Worm (Caenorhabditis elegans) whole organism, L4 larva: ENCODE results near the gene F26A10.2.

Experiments used
- F49E8.2 ChIP-seq: sonication (generic microtip); optimal IDR thresholded peaks from 2 replicates; lab custom pipeline; 2016; ENCODE audit warnings: missing compliant biosample characterization, mild to moderate bottlenecking, missing genetic modification characterization, borderline replicate concordance
- R02D3.7 ChIP-seq: fragments of 150-350 bp; sonication (generic microtip); optimal IDR thresholded peaks from 3 replicates; lab custom pipeline; 2014; ENCODE audit warnings: missing biosample characterization, missing genetic modification characterization
- T20F7.1 ChIP-seq: fragments of 200-800 bp; sonication (Bioruptor generic); optimal IDR thresholded peaks from 2 replicates; lab custom pipeline; 2018; ENCODE audit warnings: mild to moderate bottlenecking, missing genetic modification characterization, missing compliant biosample characterization
- T26A8.4 ChIP-seq: fragments of 200-800 bp; sonication (Bioruptor generic); IDR thresholded peaks from 2 replicates; pipeline ENCODE4 v1.3.6; 2022; ENCODE audit warnings: missing genetic modification characterization, missing compliant biosample characterization
- Y75B8A.6 ChIP-seq: fragments of 200-800 bp; sonication (Bioruptor generic); IDR thresholded peaks from 2 replicates; pipeline ENCODE4 v1.3.6; 2022; ENCODE audit warnings: missing genetic modification reagents, missing genetic modification characterization, missing compliant biosample characterization
- ZK337.2 ChIP-seq: fragments of 200-800 bp; sonication (Bioruptor generic); IDR thresholded peaks from 2 replicates; pipeline ENCODE4 v1.3.6; 2022; ENCODE audit warnings: missing genetic modification reagents, missing genetic modification characterization, missing compliant biosample characterization
- aha-1 ChIP-seq: fragments of 150-350 bp; peaks from one replicate; lab custom pipeline; 2014; ENCODE audit warnings: missing biosample characterization, missing genetic modification characterization
- aly-2 ChIP-seq: sonication (generic microtip); optimal IDR thresholded peaks from 2 replicates; lab custom pipeline; 2018; ENCODE audit warnings: missing biosample characterization, missing genetic modification characterization
- ama-1 ChIP-seq: fragments of 150-350 bp; optimal IDR thresholded peaks from 2 replicates; lab custom pipeline; 2014; ENCODE audit warnings: inconsistent platforms, mixed read lengths
- arid-1 ChIP-seq: fragments of 200-800 bp; sonication (Bioruptor generic); conservative IDR thresholded peaks from 2 replicates; pipeline ENCODE4 v1.3.6; 2022; ENCODE audit warnings: missing genetic modification reagents, missing genetic modification characterization, missing compliant biosample characterization
- attf-4 ChIP-seq: sonication (generic microtip); optimal IDR thresholded peaks from 3 replicates; lab custom pipeline; 2017; ENCODE audit warnings: missing biosample characterization, missing genetic modification characterization
- ceh-62 ChIP-seq: sonication (generic microtip); optimal IDR thresholded peaks from 2 replicates; lab custom pipeline; 2017; ENCODE audit warnings: missing biosample characterization, missing genetic modification characterization
- ces-1 ChIP-seq: fragments of 150-350 bp; sonication (generic microtip); optimal IDR thresholded peaks from 4 replicates; lab custom pipeline; 2014; ENCODE audit warnings: missing biosample characterization, missing genetic modification reagents, missing genetic modification characterization
- cey-2 ChIP-seq: sonication (generic microtip); optimal IDR thresholded peaks from 3 replicates; lab custom pipeline; 2017; ENCODE audit warnings: missing genetic modification characterization, mild to moderate bottlenecking, missing compliant biosample characterization, antibody characterized with exemption, borderline replicate concordance; ENCODE audit not compliant: insufficient read depth
- ctbp-1 ChIP-seq: fragments of 200-800 bp; sonication (Bioruptor generic); IDR thresholded peaks from 2 replicates; pipeline ENCODE4 v1.3.6; 2022; ENCODE audit warnings: missing genetic modification reagents, missing genetic modification characterization, missing compliant biosample characterization
- daf-16 ChIP-seq, 3 experiments: sonication (generic microtip); optimal IDR thresholded peaks; 2 replicates each; lab custom pipeline; 2016 to 2017; ENCODE audit warnings: missing genetic modification characterization in 3 of 3, missing genetic modification reagents in 3 of 3, mild to moderate bottlenecking in 2 of 3, missing compliant biosample characterization in 2 of 3, missing biosample characterization in 1 of 3, moderate library complexity in 1 of 3
- dmd-9 ChIP-seq: fragments of 200-800 bp; sonication (Bioruptor generic); IDR thresholded peaks from 2 replicates; pipeline ENCODE4 v1.3.6; 2022; ENCODE audit warnings: missing genetic modification reagents, missing genetic modification characterization, missing compliant biosample characterization
- duxl-1 ChIP-seq: sonication (generic microtip); optimal IDR thresholded peaks from 2 replicates; lab custom pipeline; 2016; ENCODE audit warnings: mild to moderate bottlenecking, missing genetic modification characterization, moderate library complexity, missing compliant biosample characterization; ENCODE audit not compliant: poor library complexity
- egl-27 ChIP-seq: sonication (generic microtip); optimal IDR thresholded peaks from 3 replicates; lab custom pipeline; 2017; ENCODE audit warnings: missing biosample characterization, missing genetic modification reagents, missing genetic modification characterization
- egl-43 ChIP-seq: fragments of 200-800 bp; sonication (Bioruptor generic); IDR thresholded peaks from 2 replicates; pipeline ENCODE4 v1.3.6; 2022; ENCODE audit warnings: missing genetic modification reagents, missing genetic modification characterization, missing compliant biosample characterization
- gei-8 ChIP-seq: fragments of 200-800 bp; sonication (Bioruptor generic); optimal IDR thresholded peaks from 2 replicates; lab custom pipeline; 2018; ENCODE audit warnings: mild to moderate bottlenecking, missing genetic modification characterization, missing compliant biosample characterization
- hif-1 ChIP-seq, 2 experiments: sonication (generic microtip); optimal IDR thresholded peaks; 2 replicates each; lab custom pipeline; 2016 to 2017; ENCODE audit warnings: missing compliant biosample characterization in 2 of 2, missing genetic modification characterization in 2 of 2, missing genetic modification reagents in 2 of 2, missing genotype in 2 of 2, mild to moderate bottlenecking in 1 of 2
- hlh-30 ChIP-seq: sonication (generic microtip); optimal IDR thresholded peaks from 2 replicates; lab custom pipeline; 2017; ENCODE audit warnings: antibody characterized with exemption, mild to moderate bottlenecking, missing genetic modification characterization, missing compliant biosample characterization; ENCODE audit not compliant: insufficient read depth
- jun-1 ChIP-seq: fragments of 150-350 bp; optimal IDR thresholded peaks from 2 replicates; lab custom pipeline; 2014; ENCODE audit warnings: missing biosample characterization, missing genetic modification reagents, missing genetic modification characterization
- lin-13 ChIP-seq: fragments of 150-350 bp; optimal IDR thresholded peaks from 2 replicates; lab custom pipeline; 2014; ENCODE audit warnings: missing biosample characterization, missing genetic modification reagents, missing genetic modification characterization
- lin-15B ChIP-seq: fragments of 150-350 bp; sonication (generic microtip); optimal IDR thresholded peaks from 3 replicates; lab custom pipeline; 2014; ENCODE audit warnings: missing biosample characterization, missing genetic modification characterization
- lin-29 ChIP-seq: fragments of 200-800 bp; sonication (Bioruptor generic); IDR thresholded peaks from 2 replicates; pipeline ENCODE4 v1.3.6; 2022; ENCODE audit warnings: missing genetic modification reagents, missing genetic modification characterization, missing compliant biosample characterization
- lin-39 ChIP-seq: fragments of 150-350 bp; optimal IDR thresholded peaks from 2 replicates; lab custom pipeline; 2014; ENCODE audit warnings: missing biosample characterization, missing genetic modification reagents, missing genetic modification characterization
- lir-3 ChIP-seq: sonication (generic microtip); optimal IDR thresholded peaks from 2 replicates; lab custom pipeline; 2016; ENCODE audit warnings: mild to moderate bottlenecking, missing genetic modification characterization, missing compliant biosample characterization
- madf-9 ChIP-seq: fragments of 200-800 bp; sonication (Bioruptor generic); conservative IDR thresholded peaks from 2 replicates; pipeline ENCODE4 v1.3.6; 2022; ENCODE audit warnings: missing genetic modification reagents, missing genetic modification characterization, missing compliant biosample characterization
- mdl-1 ChIP-seq, 2 experiments: fragments of 150-350 bp in 1 of 2; sonication (generic microtip) in 1 of 2; optimal IDR thresholded peaks; 2 replicates each; lab custom pipeline; 2014 to 2017; ENCODE audit warnings: missing biosample characterization in 2 of 2, missing genetic modification characterization in 2 of 2
- mxl-3 ChIP-seq: fragments of 200-800 bp; sonication (Bioruptor generic); optimal IDR thresholded peaks from 2 replicates; lab custom pipeline; 2018; ENCODE audit warnings: mild to moderate bottlenecking, missing genetic modification characterization, missing compliant biosample characterization
- nhr-111 ChIP-seq: fragments of 200-800 bp; sonication (Bioruptor generic); optimal IDR thresholded peaks from 2 replicates; lab custom pipeline; 2018; ENCODE audit warnings: mild to moderate bottlenecking, missing genetic modification characterization, missing compliant biosample characterization
- nhr-41 ChIP-seq: fragments of 200-800 bp; sonication (Bioruptor generic); IDR thresholded peaks from 2 replicates; pipeline ENCODE4 v1.3.6; 2022; ENCODE audit warnings: missing genetic modification reagents, missing genetic modification characterization, missing compliant biosample characterization
- nhr-76 ChIP-seq: fragments of 150-350 bp; optimal IDR thresholded peaks from 2 replicates; lab custom pipeline; 2014; ENCODE audit warnings: missing biosample characterization, missing genetic modification characterization
- pha-4 ChIP-seq, 2 experiments: fragments of 150-350 bp in 1 of 2; fragments of 200-800 bp in 1 of 2; sonication (Bioruptor generic) in 1 of 2; IDR thresholded peaks in 1 of 2; optimal IDR thresholded peaks in 1 of 2; 2 replicates each; pipeline versions ENCODE4 v1.3.6 to Lab custom; 2014 to 2022; ENCODE audit warnings: missing genetic modification characterization in 2 of 2, missing genetic modification reagents in 2 of 2, missing biosample characterization in 1 of 2, missing compliant biosample characterization in 1 of 2
- php-3 ChIP-seq: fragments of 200-800 bp; sonication (Bioruptor generic); IDR thresholded peaks from 2 replicates; pipeline ENCODE4 v1.3.6; 2022; ENCODE audit warnings: missing genetic modification reagents, missing genetic modification characterization, missing compliant biosample characterization
- pqm-1 ChIP-seq: sonication (generic microtip); optimal IDR thresholded peaks from 2 replicates; lab custom pipeline; 2017; ENCODE audit warnings: missing biosample characterization, missing genetic modification characterization
- sdz-12 ChIP-seq: fragments of 200-800 bp; sonication (Bioruptor generic); optimal IDR thresholded peaks from 2 replicates; lab custom pipeline; 2018; ENCODE audit warnings: mild to moderate bottlenecking, missing genetic modification characterization, missing compliant biosample characterization
- set-16 ChIP-seq: fragments of 200-800 bp; sonication (Bioruptor generic); IDR thresholded peaks from 2 replicates; pipeline ENCODE4 v1.3.6; 2022; ENCODE audit warnings: missing genetic modification reagents, missing genetic modification characterization, missing compliant biosample characterization
- tra-1 ChIP-seq: fragments of 200-800 bp; sonication (Bioruptor generic); IDR thresholded peaks from 2 replicates; pipeline ENCODE4 v1.3.6; 2022; ENCODE audit warnings: missing genetic modification reagents, missing genetic modification characterization, missing compliant biosample characterization
- unc-39 ChIP-seq: sonication (generic microtip); optimal IDR thresholded peaks from 2 replicates; lab custom pipeline; 2017; ENCODE audit warnings: missing biosample characterization, missing genetic modification characterization
- vab-7 ChIP-seq: fragments of 200-800 bp; sonication (Bioruptor generic); IDR thresholded peaks from 2 replicates; pipeline ENCODE4 v1.3.6; 2022; ENCODE audit warnings: missing genetic modification reagents, missing genetic modification characterization, missing compliant biosample characterization
- zag-1 ChIP-seq: fragments of 150-350 bp; optimal IDR thresholded peaks from 2 replicates; lab custom pipeline; 2014; ENCODE audit warnings: missing biosample characterization, missing genetic modification characterization
- zfp-3 ChIP-seq: fragments of 200-800 bp; sonication (Bioruptor generic); conservative IDR thresholded peaks from 2 replicates; pipeline ENCODE4 v1.3.6; 2022; ENCODE audit warnings: missing genetic modification reagents, missing genetic modification characterization, missing compliant biosample characterization
- zip-11 ChIP-seq: fragments of 200-800 bp; sonication (Bioruptor generic); IDR thresholded peaks from 2 replicates; pipeline ENCODE4 v1.3.6; 2022; ENCODE audit warnings: missing genetic modification characterization, missing compliant biosample characterization
- ztf-11 ChIP-seq: fragments of 150-350 bp; optimal IDR thresholded peaks from 2 replicates; lab custom pipeline; 2014; ENCODE audit warnings: missing biosample characterization, missing genetic modification characterization
- ztf-7 ChIP-seq: fragments of 150-350 bp; optimal IDR thresholded peaks from 2 replicates; lab custom pipeline; 2014; ENCODE audit warnings: missing biosample characterization, missing genetic modification characterization

Gene F26A10.2

DNA sequence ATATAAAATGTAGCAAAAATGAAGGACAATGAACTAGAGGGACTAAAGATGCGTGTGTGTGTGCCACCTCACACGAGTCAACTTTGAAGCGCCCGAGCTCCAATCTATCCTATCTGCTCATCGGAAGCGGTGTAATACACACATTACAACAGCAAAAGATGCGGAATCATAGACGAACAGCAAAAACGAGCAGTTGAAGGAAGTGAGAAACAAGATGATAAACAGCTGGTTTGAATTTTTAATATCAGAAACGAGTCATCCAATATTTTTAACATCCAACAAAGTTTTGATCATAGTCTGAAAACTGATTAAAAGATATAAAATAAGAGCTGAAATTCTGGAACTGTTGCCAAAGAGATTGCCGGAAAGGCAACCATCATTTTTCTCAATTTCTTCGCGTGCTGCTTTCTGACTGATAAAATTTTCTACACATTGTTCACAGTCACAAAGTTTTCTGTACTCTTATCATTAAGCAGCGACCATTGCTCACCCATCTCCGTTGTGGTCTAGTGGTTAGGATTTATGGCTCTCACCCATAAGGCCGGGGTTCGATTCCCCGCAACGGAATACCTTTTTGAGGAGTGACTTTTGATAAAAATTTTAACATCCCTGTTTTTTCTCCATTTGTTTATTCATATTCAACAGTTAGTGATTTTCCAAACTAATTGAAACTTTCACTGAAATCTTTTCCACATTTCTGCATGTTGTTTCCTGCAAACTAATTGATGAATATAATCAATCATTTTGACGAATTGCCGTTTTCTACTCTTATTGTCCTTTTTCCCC is 35.5 kb upstream of the F26A10.2 start, which contains the start of gene stn-2 (continued):
- TF ChIP-seq R02D3.7 (tag; lab: Kevin White, UChicago) (no peak), sdz-12 (GFP tag; lab: Kevin White, UChicago) (no peak), ztf-11 (tag; lab: Kevin White, UChicago) (no peak), aly-2 (tag; lab: Kevin White, UChicago) (no peak), T26A8.4 (GFP tag; lab: Robert Waterston, UW) (0 out of 2 replicates have a peak, but pooled peaks have one; percentile 37), lin-29 (no peak), attf-4 (tag; lab: Kevin White, UChicago) (no peak), ces-1 (no peak), gei-8 (GFP tag; lab: Kevin White, UChicago) (peak; percentile 33), madf-9 (peak; percentile 52; the same call in 1 of the 2 replicates), lin-39 (tag; lab: Kevin White, UChicago) (no peak), lin-13 (GFP tag; lab: Kevin White, UChicago) (no peak), nhr-111 (GFP tag; lab: Kevin White, UChicago) (no peak), unc-39 (tag; lab: Kevin White, UChicago) (no peak), arid-1 (GFP tag; lab: Robert Waterston, UW) (peak; percentile 75), php-3 (GFP tag; lab: Robert Waterston, UW) (peak; percentile 24; the same call in 1 of the 2 replicates), egl-43 (0 out of 2 replicates have a peak, but pooled peaks have one; percentile 49), nhr-41 (GFP tag; lab: Robert Waterston, UW) (peak; percentile 52; the same call in 1 of the 2 replicates), mxl-3 (no peak), tra-1 (GFP tag; lab: Robert Waterston, UW) (0 out of 2 replicates have a peak, but pooled peaks have one; percentile 17), hif-1 (tag; optimal IDR thresholded peaks at IDR 0.05; lab: Kevin White, UChicago) (no peak), aha-1 (tag; lab: Kevin White, UChicago) (peak; percentile 75), lir-3 (no peak), pqm-1 (no peak), ama-1 (lab: Kevin White, UChicago) (no peak), F49E8.2 (tag; lab: Kevin White, UChicago) (no peak), nhr-76 (tag; lab: Kevin White, UChicago) (no peak), daf-16 (GFP tag; optimal IDR thresholded peaks at IDR 0.05; lab: Kevin White, UChicago) (peak in 1 of 2 experiments; percentile 48), daf-16 (tag; optimal IDR thresholded peaks at IDR 0.05; lab: Kevin White, UChicago) (no peak), set-16 (GFP tag; lab: Robert Waterston, UW) (no peak), pha-4 (GFP tag; IDR thresholded peaks at IDR 0.05; lab: Robert Waterston, UW) (peak; percentile 56; the same call in 1 of the 2 replicates), pha-4 (tag; optimal IDR thresholded peaks at IDR 0.05; lab: Kevin White, UChicago) (peak; percentile 10), ctbp-1 (GFP tag; lab: Robert Waterston, UW) (peak; percentile 55; the same call in 1 of the 2 replicates), mdl-1 (tag; optimal IDR thresholded peaks at IDR 0.05; lab: Kevin White, UChicago) (no peak), ZK337.2 (GFP tag; lab: Robert Waterston, UW) (no peak), ztf-7 (tag; lab: Kevin White, UChicago) (no peak), zip-11 (GFP tag; lab: Robert Waterston, UW) (no peak), hlh-30 (tag; lab: Kevin White, UChicago) (no peak), egl-27 (tag; lab: Kevin White, UChicago) (no peak), cey-2 (tag; lab: Kevin White, UChicago) (no peak), lin-15B (tag; lab: Kevin White, UChicago) (no peak), T20F7.1 (GFP tag; lab: Kevin White, UChicago) (peak; percentile 44), jun-1 (tag; lab: Kevin White, UChicago) (no peak), dmd-9 (GFP tag; lab: Robert Waterston, UW) (0 out of 2 replicates have a peak, but pooled peaks have one; percentile 16), ceh-62 (tag; lab: Kevin White, UChicago) (no peak), duxl-1 (tag; lab: Kevin White, UChicago) (peak; percentile 3), vab-7 (GFP tag; lab: Robert Waterston, UW) (peak; percentile 76), zfp-3 (GFP tag; lab: Robert Waterston, UW) (no peak), zag-1 (tag; lab: Kevin White, UChicago) (no peak), Y75B8A.6 (no peak)
